Fruit fly (Drosophila melanogaster) whole organism, embryonic: ENCODE measurements around the gene fln.

Experiments used
- CG10543 ChIP-seq: fragments of 200-800 bp; sonication (Bioruptor generic); optimal IDR thresholded peaks from 3 replicates; lab custom pipeline; 2017; ENCODE audit warnings: missing biosample characterization, mild to moderate bottlenecking, missing genetic modification characterization, moderate library complexity
- CG10565 ChIP-seq: fragments of 200-800 bp; sonication (Bioruptor generic); optimal IDR thresholded peaks from 3 replicates; lab custom pipeline; 2016; ENCODE audit warnings: missing biosample characterization, mild to moderate bottlenecking, missing genetic modification characterization
- CG13775 ChIP-seq: fragments of 200-800 bp; sonication (Bioruptor generic); optimal IDR thresholded peaks from 3 replicates; lab custom pipeline; 2017; ENCODE audit warnings: missing biosample characterization, mild to moderate bottlenecking, missing genetic modification characterization
- CG1603 ChIP-seq: fragments of 200-800 bp; sonication (Bioruptor generic); optimal IDR thresholded peaks from 2 replicates; lab custom pipeline; 2019; ENCODE audit warnings: missing biosample characterization, mild to moderate bottlenecking, missing genetic modification characterization, moderate library complexity
- CG18011 ChIP-seq: fragments of 200-800 bp; sonication (Bioruptor generic); optimal IDR thresholded peaks from 2 replicates; lab custom pipeline; 2017; ENCODE audit warnings: missing biosample characterization, missing genetic modification characterization, mild to moderate bottlenecking, moderate library complexity, missing genotype
- CG30403 ChIP-seq: fragments of 200-800 bp; sonication (Bioruptor generic); optimal IDR thresholded peaks from 3 replicates; lab custom pipeline; 2016; ENCODE audit warnings: missing biosample characterization, missing genetic modification characterization
- CG31388 ChIP-seq: fragments of 200-800 bp; sonication (Bioruptor generic); optimal IDR thresholded peaks from 2 replicates; lab custom pipeline; 2016; ENCODE audit warnings: missing biosample characterization, missing genetic modification characterization
- CG34376 ChIP-seq: fragments of 200-800 bp; sonication (Bioruptor generic); optimal IDR thresholded peaks from 2 replicates; lab custom pipeline; 2018; ENCODE audit warnings: missing biosample characterization, mild to moderate bottlenecking, missing genetic modification characterization
- CG4617 ChIP-seq: fragments of 200-800 bp; sonication (Bioruptor generic); optimal IDR thresholded peaks from 3 replicates; lab custom pipeline; 2016; ENCODE audit warnings: missing biosample characterization, missing genetic modification characterization, borderline replicate concordance
- CG6689 ChIP-seq: fragments of 200-800 bp; sonication (Bioruptor generic); IDR thresholded peaks from 2 replicates; pipeline ENCODE4 v1.3.6; 2022; ENCODE audit warnings: missing biosample characterization, missing genetic modification characterization
- CG8089 ChIP-seq: fragments of 200-800 bp; sonication (Bioruptor generic); optimal IDR thresholded peaks from 3 replicates; lab custom pipeline; 2016; ENCODE audit warnings: missing biosample characterization, missing genetic modification characterization
- CG8281 ChIP-seq: fragments of 200-800 bp; sonication (Bioruptor generic); optimal IDR thresholded peaks from 2 replicates; lab custom pipeline; 2018; ENCODE audit warnings: missing biosample characterization, mild to moderate bottlenecking, missing genetic modification characterization, moderate library complexity
- CG8388 ChIP-seq: fragments of 200-800 bp; sonication (Bioruptor generic); optimal IDR thresholded peaks from 2 replicates; lab custom pipeline; 2019; ENCODE audit warnings: missing biosample characterization, mild to moderate bottlenecking, missing genetic modification characterization, moderate library complexity
- CHES-1-like ChIP-seq: fragments of 200-800 bp; sonication (Bioruptor generic); optimal IDR thresholded peaks from 2 replicates; lab custom pipeline; 2016; ENCODE audit warnings: missing biosample characterization, missing genetic modification characterization
- CkIIα-i1 ChIP-seq: fragments of 200-800 bp; sonication (Bioruptor generic); IDR thresholded peaks from 2 replicates; pipeline ENCODE4 v1.3.6; 2022; ENCODE audit warnings: missing biosample characterization, missing genetic modification characterization
- CrebB ChIP-seq: fragments of 200-800 bp; sonication (Bioruptor generic); optimal IDR thresholded peaks from 3 replicates; lab custom pipeline; 2018; ENCODE audit warnings: missing biosample characterization, mild to moderate bottlenecking, missing genetic modification characterization
- D19B ChIP-seq: fragments of 200-800 bp; sonication (Bioruptor generic); optimal IDR thresholded peaks from 2 replicates; lab custom pipeline; 2017; ENCODE audit warnings: missing biosample characterization, mild to moderate bottlenecking, missing genetic modification characterization
- Fer2 ChIP-seq: fragments of 200-800 bp; sonication (Bioruptor generic); optimal IDR thresholded peaks from 2 replicates; lab custom pipeline; 2018; ENCODE audit warnings: missing biosample characterization, mild to moderate bottlenecking, missing genetic modification characterization, moderate library complexity
- Fer3 ChIP-seq: fragments of 200-800 bp; sonication (Bioruptor generic); optimal IDR thresholded peaks from 2 replicates; lab custom pipeline; 2018; ENCODE audit warnings: missing biosample characterization, mild to moderate bottlenecking, missing genetic modification characterization, moderate library complexity
- HHEX ChIP-seq: fragments of 200-800 bp; sonication (Bioruptor generic); optimal IDR thresholded peaks from 3 replicates; lab custom pipeline; 2017; ENCODE audit warnings: missing biosample characterization, mild to moderate bottlenecking, missing genetic modification characterization, missing genetic modification reagents
- Hmx ChIP-seq: fragments of 200-800 bp; sonication (Bioruptor generic); optimal IDR thresholded peaks from 2 replicates; lab custom pipeline; 2016; ENCODE audit warnings: missing biosample characterization, missing genetic modification characterization
- Jarid2 ChIP-seq: fragments of 200-800 bp; sonication (Bioruptor generic); optimal IDR thresholded peaks from 3 replicates; lab custom pipeline; 2017; ENCODE audit warnings: mild to moderate bottlenecking, missing biosample characterization, missing genetic modification reagents, missing genetic modification characterization
- Mad ChIP-seq: fragments of 200-800 bp; sonication (Bioruptor generic); optimal IDR thresholded peaks from 2 replicates; lab custom pipeline; 2016; ENCODE audit warnings: missing biosample characterization, missing genetic modification characterization
- Max ChIP-seq: fragments of 200-800 bp; sonication (Bioruptor generic); optimal IDR thresholded peaks from 2 replicates; lab custom pipeline; 2016; ENCODE audit warnings: missing biosample characterization, mild to moderate bottlenecking, missing genetic modification characterization
- NC2β ChIP-seq: fragments of 200-800 bp; sonication (Bioruptor generic); optimal IDR thresholded peaks from 2 replicates; lab custom pipeline; 2016; ENCODE audit warnings: missing biosample characterization, missing genetic modification characterization
- Pdp1 ChIP-seq, 2 experiments: fragments of 200-800 bp; sonication (Bioruptor generic); optimal IDR thresholded peaks; 3 replicates each; lab custom pipeline; 2016; ENCODE audit warnings: missing biosample characterization in 2 of 2, missing genetic modification characterization in 2 of 2, mild to moderate bottlenecking in 1 of 2, moderate library complexity in 1 of 2
- Poxn ChIP-seq: fragments of 200-800 bp; sonication (Bioruptor generic); IDR thresholded peaks from 2 replicates; pipeline ENCODE4 v1.3.6; 2022; ENCODE audit warnings: missing biosample characterization, missing genetic modification characterization
- Scr ChIP-seq: fragments of 200-800 bp; sonication (Bioruptor generic); IDR thresholded peaks from 2 replicates; pipeline ENCODE4 v1.3.6; 2022; ENCODE audit warnings: missing biosample characterization, missing genetic modification characterization; ENCODE audit not compliant: partially characterized antibody
- Six4 ChIP-seq: fragments of 200-800 bp; sonication (Bioruptor generic); optimal IDR thresholded peaks from 2 replicates; lab custom pipeline; 2016; ENCODE audit warnings: missing biosample characterization, missing genetic modification characterization
- ash1 ChIP-seq: fragments of 200-800 bp; sonication (Bioruptor generic); optimal IDR thresholded peaks from 2 replicates; lab custom pipeline; 2018; ENCODE audit warnings: missing biosample characterization, mild to moderate bottlenecking, missing genetic modification characterization
- bbx ChIP-seq: fragments of 200-800 bp; sonication (Bioruptor generic); IDR thresholded peaks from 2 replicates; pipeline ENCODE4 v1.3.6; 2022; ENCODE audit warnings: missing biosample characterization, missing genetic modification characterization; ENCODE audit not compliant: partially characterized antibody
- br ChIP-seq: fragments of >200 bp; optimal IDR thresholded peaks from 2 replicates; lab custom pipeline; 2017
- cato ChIP-seq: fragments of 200-800 bp; sonication (Bioruptor generic); optimal IDR thresholded peaks from 2 replicates; lab custom pipeline; 2016; ENCODE audit warnings: missing biosample characterization, missing genetic modification characterization, borderline replicate concordance
- ci ChIP-seq: fragments of 200-800 bp; sonication (Bioruptor generic); IDR thresholded peaks from 3 replicates; pipeline ENCODE4 v1.3.6; 2022; ENCODE audit warnings: missing biosample characterization, missing genetic modification characterization
- corto ChIP-seq: fragments of 200-800 bp; sonication (Bioruptor generic); optimal IDR thresholded peaks from 2 replicates; lab custom pipeline; 2016; ENCODE audit warnings: missing biosample characterization, mild to moderate bottlenecking, missing genetic modification characterization, moderate library complexity
- crc ChIP-seq: fragments of 200-800 bp; sonication (Bioruptor generic); optimal IDR thresholded peaks from 2 replicates; lab custom pipeline; 2016; ENCODE audit warnings: missing biosample characterization, missing genetic modification characterization
- da ChIP-seq: fragments of 200-800 bp; sonication (Bioruptor generic); optimal IDR thresholded peaks from 2 replicates; lab custom pipeline; 2016; ENCODE audit warnings: missing biosample characterization, missing genetic modification characterization
- dimm ChIP-seq: fragments of 200-800 bp; sonication (Bioruptor generic); IDR thresholded peaks from 2 replicates; pipeline ENCODE4 v1.3.6; 2022; ENCODE audit warnings: missing biosample characterization, missing genetic modification characterization
- dysf ChIP-seq: fragments of 200-800 bp; sonication (Bioruptor generic); IDR thresholded peaks from 3 replicates; pipeline ENCODE4 v1.3.6; 2022; ENCODE audit warnings: missing biosample characterization, missing genetic modification characterization
- gem ChIP-seq: fragments of 200-800 bp; sonication (Bioruptor generic); optimal IDR thresholded peaks from 2 replicates; lab custom pipeline; 2019; ENCODE audit warnings: missing biosample characterization, mild to moderate bottlenecking, missing genetic modification characterization, moderate library complexity
- gsb-n ChIP-seq: fragments of 200-800 bp; sonication (Bioruptor generic); optimal IDR thresholded peaks from 3 replicates; lab custom pipeline; 2018; ENCODE audit warnings: missing biosample characterization, mild to moderate bottlenecking, missing genetic modification characterization
- kni ChIP-seq: fragments of 200-800 bp; sonication (Bioruptor generic); optimal IDR thresholded peaks from 3 replicates; lab custom pipeline; 2017; ENCODE audit warnings: mild to moderate bottlenecking, missing biosample characterization, missing genetic modification reagents, missing genetic modification characterization
- luna ChIP-seq: fragments of 200-800 bp; sonication (Bioruptor generic); optimal IDR thresholded peaks from 2 replicates; lab custom pipeline; 2016; ENCODE audit warnings: missing biosample characterization, missing genetic modification characterization
- p53 ChIP-seq: fragments of 200-800 bp; sonication (Bioruptor generic); optimal IDR thresholded peaks from 2 replicates; lab custom pipeline; 2016; ENCODE audit warnings: missing biosample characterization, missing genetic modification characterization
- pb ChIP-seq: fragments of 200-800 bp; sonication (Bioruptor generic); optimal IDR thresholded peaks from 3 replicates; lab custom pipeline; 2016; ENCODE audit warnings: missing biosample characterization, missing genetic modification characterization
- peb ChIP-seq: fragments of 200-800 bp; sonication (Bioruptor generic); IDR thresholded peaks from 2 replicates; pipeline ENCODE4 v1.3.6; 2022; ENCODE audit warnings: missing biosample characterization, missing genetic modification characterization
- salm ChIP-seq: fragments of 200-800 bp; sonication (Bioruptor generic); optimal IDR thresholded peaks from 2 replicates; lab custom pipeline; 2018; ENCODE audit warnings: missing biosample characterization, mild to moderate bottlenecking, missing genetic modification characterization
- sens-2 ChIP-seq: fragments of 200-800 bp; sonication (Bioruptor generic); IDR thresholded peaks from 2 replicates; pipeline ENCODE4 v1.3.6; 2022; ENCODE audit warnings: missing biosample characterization, missing genetic modification characterization
- toy ChIP-seq: fragments of 200-800 bp; sonication (Bioruptor generic); IDR thresholded peaks from 2 replicates; pipeline ENCODE4 v1.3.6; 2022; ENCODE audit warnings: missing biosample characterization, missing genetic modification characterization

The fln gene

dm6 chr3L:20006269-20007265 is 15.5 kb upstream of the fln start (continued):
- TF ChIP-seq kni (peak; percentile 90), CG4617 (GFP tag; lab: Kevin White, UChicago) (peak; percentile 28), CG10565 (GFP tag; lab: Kevin White, UChicago) (no peak), bbx (GFP tag; lab: Robert Waterston, UW) (peak; percentile 99), CkIIα-i1 (GFP tag; lab: Robert Waterston, UW) (no peak), da (GFP tag; lab: Kevin White, UChicago) (no peak), gem (tag; lab: Kevin White, UChicago) (no peak), CG34376 (GFP tag; lab: Kevin White, UChicago) (no peak), p53 (GFP tag; lab: Kevin White, UChicago) (no peak), HHEX (GFP tag; lab: Kevin White, UChicago) (no peak), Fer3 (tag; lab: Kevin White, UChicago) (no peak), Fer2 (tag; lab: Kevin White, UChicago) (no peak), Scr (GFP tag; lab: Robert Waterston, UW) (peak; percentile 90), CG6689 (GFP tag; lab: Robert Waterston, UW) (no peak), CG8281 (tag; lab: Kevin White, UChicago) (no peak), CHES-1-like (GFP tag; lab: Kevin White, UChicago) (peak; percentile 12), corto (GFP tag; lab: Kevin White, UChicago) (no peak), CrebB (tag; lab: Kevin White, UChicago) (no peak), CG31388 (GFP tag; lab: Kevin White, UChicago) (no peak), Mad (GFP tag; lab: Kevin White, UChicago) (no peak), pb (GFP tag; lab: Kevin White, UChicago) (no peak), cato (GFP tag; lab: Kevin White, UChicago) (no peak), D19B (GFP tag; lab: Kevin White, UChicago) (no peak), CG8089 (GFP tag; lab: Kevin White, UChicago) (peak; percentile 25), CG10543 (GFP tag; lab: Kevin White, UChicago) (no peak), Hmx (GFP tag; lab: Kevin White, UChicago) (no peak), CG18011 (no peak), CG8388 (GFP tag; lab: Kevin White, UChicago) (no peak), CG30403 (GFP tag; lab: Kevin White, UChicago) (no peak), CG13775 (no peak), salm (tag; lab: Kevin White, UChicago) (no peak), Six4 (GFP tag; lab: Kevin White, UChicago) (no peak), Jarid2 (GFP tag; lab: Kevin White, UChicago) (no peak), dimm (no peak), ci (GFP tag; lab: Robert Waterston, UW) (peak; percentile 51; the same call in 1 of the 3 replicates), Max (no peak), dysf (GFP tag; lab: Robert Waterston, UW) (no peak), Poxn (GFP tag; lab: Robert Waterston, UW) (no peak), Pdp1 (GFP tag; optimal IDR thresholded peaks at IDR 0.05; lab: Kevin White, UChicago) (peak in 1 of 2 experiments; percentile 42), ash1 (GFP tag; lab: Kevin White, UChicago) (no peak), luna (no peak), peb (GFP tag; lab: Robert Waterston, UW) (no peak), br (lab: Kevin White, UChicago) (no peak), NC2β (no peak), CG1603 (tag; lab: Kevin White, UChicago) (peak; percentile 79), crc (no peak), sens-2 (GFP tag; lab: Robert Waterston, UW) (no peak), gsb-n (tag; lab: Kevin White, UChicago) (no peak), toy (GFP tag; lab: Robert Waterston, UW) (no peak)
